Worm (Caenorhabditis elegans) whole organism, dauer: ENCODE measurements around the gene egas-3.

Experiments used
- unc-62 ChIP-seq: sonication (generic microtip); optimal IDR thresholded peaks from 2 replicates; lab custom pipeline; 2017; ENCODE audit warnings: missing biosample characterization, missing genetic modification reagents, missing genetic modification characterization

The egas-3 gene

ce11 chrV:18637544-18638366 lies 1.6 kb upstream of the egas-3 start:
- TF ChIP-seq unc-62 (GFP tag; lab: Kevin White, UChicago): no peak

- TF ChIP-seq unc-62 (GFP tag; lab: Kevin White, UChicago): no peak
These were observed 4.1 kb downstream of the egas-3 start for ce11 chrV:18631966-18632531.

ce11 chrV:18628907-18629306 lies 7.2 kb downstream of the egas-3 start:
- TF ChIP-seq unc-62 (GFP tag; lab: Kevin White, UChicago): no peak

- TF ChIP-seq unc-62 (GFP tag; lab: Kevin White, UChicago): no peak
These were observed 8.7 kb downstream of the egas-3 start for ce11 chrV:18627445-18627844.

ce11 chrV:18626764-18627163 lies 9.4 kb downstream of the egas-3 start, which contains the start of gene Y69H2.15:
TSS of gene Y69H2.15 (minus strand) at chrV:18626864.
- no peak for TF ChIP-seq unc-62 (GFP tag; lab: Kevin White, UChicago)

ce11 chrV:18622462-18622861 lies 13.7 kb downstream of the egas-3 start, which contains the start of gene Y69H2.1:
TSS of gene Y69H2.1 (minus strand) at chrV:18622562.
- no peak for TF ChIP-seq unc-62 (GFP tag; lab: Kevin White, UChicago)

ce11 chrV:18616287-18616686 lies 19.9 kb downstream of the egas-3 start, which contains the start of gene nhr-70:
TSS of gene nhr-70 (plus strand) at chrV:18616587.
- TF ChIP-seq unc-62 (GFP tag; lab: Kevin White, UChicago): no peak

- TF ChIP-seq unc-62 (GFP tag; lab: Kevin White, UChicago): no peak
These were observed 21.6 kb downstream of the egas-3 start for ce11 chrV:18614498-18614897.

- TF ChIP-seq unc-62 (GFP tag; lab: Kevin White, UChicago): no peak
These were observed 23.0 kb downstream of the egas-3 start for ce11 chrV:18613164-18613563.

ce11 chrV:18605510-18605909 lies 30.6 kb downstream of the egas-3 start:
- no peak for TF ChIP-seq unc-62 (GFP tag; lab: Kevin White, UChicago)

ce11 chrV:18597779-18598178 lies 38.4 kb downstream of the egas-3 start:
- TF ChIP-seq unc-62 (GFP tag; lab: Kevin White, UChicago): no peak

ce11 chrV:18596240-18596639 lies 39.9 kb downstream of the egas-3 start:
- TF ChIP-seq unc-62 (GFP tag; lab: Kevin White, UChicago): no peak

ce11 chrV:18592448-18592847 lies 43.7 kb downstream of the egas-3 start, which contains the start of gene grdn-1:
TSS of gene grdn-1 (plus strand) at chrV:18592748.
- no peak for TF ChIP-seq unc-62 (GFP tag; lab: Kevin White, UChicago)

- TF ChIP-seq unc-62 (GFP tag; lab: Kevin White, UChicago): no peak
These were observed 46.6 kb downstream of the egas-3 start for ce11 chrV:18589585-18589984.

ce11 chrV:18587936-18588335 lies 48.2 kb downstream of the egas-3 start:
- TF ChIP-seq unc-62 (GFP tag; lab: Kevin White, UChicago): no peak

ce11 chrV:18586954-18587353 lies 49.2 kb downstream of the egas-3 start:
- TF ChIP-seq unc-62 (GFP tag; lab: Kevin White, UChicago): no peak

- no peak for TF ChIP-seq unc-62 (GFP tag; lab: Kevin White, UChicago)
These were observed 51.0 kb downstream of the egas-3 start for ce11 chrV:18585102-18585501.
